Worm (Caenorhabditis elegans) whole organism, L4 larva: ENCODE measurements around the gene M04G7.5.

ENCODE experiments used
- D1046.2 ChIP-seq: fragments of 200-800 bp; sonication (Bioruptor generic); IDR thresholded peaks from 2 replicates; pipeline ENCODE4 v1.3.6; 2022; ENCODE audit warnings: missing genetic modification characterization, missing compliant biosample characterization
- F37D6.2 ChIP-seq: sonication (generic microtip); optimal IDR thresholded peaks from 2 replicates; lab custom pipeline; 2016; ENCODE audit warnings: mild to moderate bottlenecking, missing genetic modification characterization, missing compliant biosample characterization
- F49E8.2 ChIP-seq: sonication (generic microtip); optimal IDR thresholded peaks from 2 replicates; lab custom pipeline; 2016; ENCODE audit warnings: missing compliant biosample characterization, mild to moderate bottlenecking, missing genetic modification characterization, borderline replicate concordance
- R02D3.7 ChIP-seq: fragments of 150-350 bp; sonication (generic microtip); optimal IDR thresholded peaks from 3 replicates; lab custom pipeline; 2014; ENCODE audit warnings: missing biosample characterization, missing genetic modification characterization
- T20F7.1 ChIP-seq: fragments of 200-800 bp; sonication (Bioruptor generic); optimal IDR thresholded peaks from 2 replicates; lab custom pipeline; 2018; ENCODE audit warnings: mild to moderate bottlenecking, missing genetic modification characterization, missing compliant biosample characterization
- Y105C5A.15 ChIP-seq: fragments of 200-800 bp; sonication (Bioruptor generic); IDR thresholded peaks from 2 replicates; pipeline ENCODE4 v1.3.6; 2022; ENCODE audit warnings: missing genetic modification characterization, missing compliant biosample characterization
- Y75B8A.6 ChIP-seq: fragments of 200-800 bp; sonication (Bioruptor generic); IDR thresholded peaks from 2 replicates; pipeline ENCODE4 v1.3.6; 2022; ENCODE audit warnings: missing genetic modification reagents, missing genetic modification characterization, missing compliant biosample characterization
- ZK337.2 ChIP-seq: fragments of 200-800 bp; sonication (Bioruptor generic); IDR thresholded peaks from 2 replicates; pipeline ENCODE4 v1.3.6; 2022; ENCODE audit warnings: missing genetic modification reagents, missing genetic modification characterization, missing compliant biosample characterization
- aly-2 ChIP-seq: sonication (generic microtip); optimal IDR thresholded peaks from 2 replicates; lab custom pipeline; 2018; ENCODE audit warnings: missing biosample characterization, missing genetic modification characterization
- ama-1 ChIP-seq: fragments of 150-350 bp; optimal IDR thresholded peaks from 2 replicates; lab custom pipeline; 2014; ENCODE audit warnings: inconsistent platforms, mixed read lengths
- ceh-28 ChIP-seq: fragments of 150-350 bp; optimal IDR thresholded peaks from 2 replicates; lab custom pipeline; 2014; ENCODE audit warnings: missing biosample characterization, missing genetic modification reagents, missing genetic modification characterization
- ceh-44 ChIP-seq: fragments of 200-800 bp; sonication (Bioruptor generic); IDR thresholded peaks from 2 replicates; pipeline ENCODE4 v1.3.6; 2022; ENCODE audit warnings: missing genetic modification reagents, missing genetic modification characterization, missing compliant biosample characterization
- ceh-62 ChIP-seq: sonication (generic microtip); optimal IDR thresholded peaks from 2 replicates; lab custom pipeline; 2017; ENCODE audit warnings: missing biosample characterization, missing genetic modification characterization
- ctbp-1 ChIP-seq: fragments of 200-800 bp; sonication (Bioruptor generic); IDR thresholded peaks from 2 replicates; pipeline ENCODE4 v1.3.6; 2022; ENCODE audit warnings: missing genetic modification reagents, missing genetic modification characterization, missing compliant biosample characterization
- daf-16 ChIP-seq, 3 experiments: sonication (generic microtip); optimal IDR thresholded peaks; 2 replicates each; lab custom pipeline; 2016 to 2017; ENCODE audit warnings: missing genetic modification characterization in 3 of 3, missing genetic modification reagents in 3 of 3, mild to moderate bottlenecking in 2 of 3, missing compliant biosample characterization in 2 of 3, missing biosample characterization in 1 of 3, moderate library complexity in 1 of 3
- daf-8 ChIP-seq: fragments of 200-800 bp; sonication (Bioruptor generic); IDR thresholded peaks from 2 replicates; pipeline ENCODE4 v1.3.6; 2022; ENCODE audit warnings: missing genetic modification characterization, missing compliant biosample characterization
- dmd-6 ChIP-seq: fragments of 200-800 bp; sonication (Bioruptor generic); IDR thresholded peaks from 2 replicates; pipeline ENCODE4 v1.3.6; 2022; ENCODE audit warnings: missing genetic modification reagents, missing genetic modification characterization, missing compliant biosample characterization
- duxl-1 ChIP-seq: sonication (generic microtip); optimal IDR thresholded peaks from 2 replicates; lab custom pipeline; 2016; ENCODE audit warnings: mild to moderate bottlenecking, missing genetic modification characterization, moderate library complexity, missing compliant biosample characterization; ENCODE audit not compliant: poor library complexity
- dve-1 ChIP-seq: sonication (generic microtip); optimal IDR thresholded peaks from 2 replicates; lab custom pipeline; 2017; ENCODE audit warnings: antibody characterized with exemption, mild to moderate bottlenecking, missing genetic modification characterization, missing compliant biosample characterization; ENCODE audit not compliant: insufficient read depth
- fkh-10 ChIP-seq: fragments of 150-350 bp; optimal IDR thresholded peaks from 2 replicates; lab custom pipeline; 2014; ENCODE audit warnings: missing biosample characterization, missing genetic modification reagents, missing genetic modification characterization
- hif-1 ChIP-seq, 2 experiments: sonication (generic microtip); optimal IDR thresholded peaks; 2 replicates each; lab custom pipeline; 2016 to 2017; ENCODE audit warnings: missing compliant biosample characterization in 2 of 2, missing genetic modification characterization in 2 of 2, missing genetic modification reagents in 2 of 2, missing genotype in 2 of 2, mild to moderate bottlenecking in 1 of 2
- lim-7 ChIP-seq: fragments of 200-800 bp; sonication (Bioruptor generic); IDR thresholded peaks from 2 replicates; pipeline ENCODE4 v1.3.6; 2022; ENCODE audit warnings: missing genetic modification characterization, missing compliant biosample characterization
- lin-29 ChIP-seq: fragments of 200-800 bp; sonication (Bioruptor generic); IDR thresholded peaks from 2 replicates; pipeline ENCODE4 v1.3.6; 2022; ENCODE audit warnings: missing genetic modification reagents, missing genetic modification characterization, missing compliant biosample characterization
- lsy-2 ChIP-seq, 2 experiments: fragments of 150-350 bp in 1 of 2; sonication (generic microtip) in 1 of 2; optimal IDR thresholded peaks; 2 replicates each; lab custom pipeline; 2014 to 2017; ENCODE audit warnings: missing biosample characterization in 2 of 2, missing genetic modification characterization in 2 of 2
- mep-1 ChIP-seq: fragments of 150-350 bp; sonication (generic microtip); optimal IDR thresholded peaks from 3 replicates; lab custom pipeline; 2014; ENCODE audit warnings: missing biosample characterization, missing genetic modification characterization
- mes-2 ChIP-seq: sonication (generic microtip); optimal IDR thresholded peaks from 2 replicates; lab custom pipeline; 2016; ENCODE audit warnings: missing genotype, mild to moderate bottlenecking, missing genetic modification characterization, missing compliant biosample characterization; ENCODE audit not compliant: poor library complexity, severe bottlenecking
- nhr-41 ChIP-seq: fragments of 200-800 bp; sonication (Bioruptor generic); IDR thresholded peaks from 2 replicates; pipeline ENCODE4 v1.3.6; 2022; ENCODE audit warnings: missing genetic modification reagents, missing genetic modification characterization, missing compliant biosample characterization
- nhr-48 ChIP-seq: sonication (generic microtip); optimal IDR thresholded peaks from 2 replicates; lab custom pipeline; 2016; ENCODE audit warnings: mild to moderate bottlenecking, missing genetic modification characterization, missing compliant biosample characterization
- nhr-6 ChIP-seq: fragments of 150-350 bp; optimal IDR thresholded peaks from 2 replicates; lab custom pipeline; 2014; ENCODE audit warnings: missing biosample characterization, missing genetic modification characterization
- nhr-76 ChIP-seq: fragments of 150-350 bp; optimal IDR thresholded peaks from 2 replicates; lab custom pipeline; 2014; ENCODE audit warnings: missing biosample characterization, missing genetic modification characterization
- pha-4 ChIP-seq, 2 experiments: fragments of 150-350 bp in 1 of 2; fragments of 200-800 bp in 1 of 2; sonication (Bioruptor generic) in 1 of 2; IDR thresholded peaks in 1 of 2; optimal IDR thresholded peaks in 1 of 2; 2 replicates each; pipeline versions ENCODE4 v1.3.6 to Lab custom; 2014 to 2022; ENCODE audit warnings: missing genetic modification characterization in 2 of 2, missing genetic modification reagents in 2 of 2, missing biosample characterization in 1 of 2, missing compliant biosample characterization in 1 of 2
- php-3 ChIP-seq: fragments of 200-800 bp; sonication (Bioruptor generic); IDR thresholded peaks from 2 replicates; pipeline ENCODE4 v1.3.6; 2022; ENCODE audit warnings: missing genetic modification reagents, missing genetic modification characterization, missing compliant biosample characterization
- set-16 ChIP-seq: fragments of 200-800 bp; sonication (Bioruptor generic); IDR thresholded peaks from 2 replicates; pipeline ENCODE4 v1.3.6; 2022; ENCODE audit warnings: missing genetic modification reagents, missing genetic modification characterization, missing compliant biosample characterization
- skn-1 ChIP-seq: fragments of 150-350 bp; optimal IDR thresholded peaks from 2 replicates; lab custom pipeline; 2014; ENCODE audit warnings: missing biosample characterization, missing genetic modification characterization
- snpc-1.2 ChIP-seq: fragments of 200-800 bp; sonication (Bioruptor generic); IDR thresholded peaks from 2 replicates; pipeline ENCODE4 v1.3.6; 2022; ENCODE audit warnings: missing genetic modification reagents, missing genetic modification characterization, missing compliant biosample characterization
- snpc-4 ChIP-seq: fragments of 150-350 bp; optimal IDR thresholded peaks from 2 replicates; lab custom pipeline; 2014; ENCODE audit warnings: missing biosample characterization, missing genetic modification characterization
- tra-1 ChIP-seq: fragments of 200-800 bp; sonication (Bioruptor generic); IDR thresholded peaks from 2 replicates; pipeline ENCODE4 v1.3.6; 2022; ENCODE audit warnings: missing genetic modification reagents, missing genetic modification characterization, missing compliant biosample characterization
- unc-130 ChIP-seq: sonication (generic microtip); optimal IDR thresholded peaks from 2 replicates; lab custom pipeline; 2016; ENCODE audit warnings: missing genetic modification reagents, missing genetic modification characterization, missing compliant biosample characterization
- unc-39 ChIP-seq: sonication (generic microtip); optimal IDR thresholded peaks from 2 replicates; lab custom pipeline; 2017; ENCODE audit warnings: missing biosample characterization, missing genetic modification characterization
- unc-62 ChIP-seq, 3 experiments: fragments of 150-350 bp in 1 of 3; sonication (generic microtip); optimal IDR thresholded peaks in 2 of 3; peaks in 1 of 3; 1 replicate in 1 of 3; 2 replicates in 2 of 3; lab custom pipeline; 2014 to 2017; ENCODE audit warnings: missing biosample characterization in 3 of 3, missing genetic modification characterization in 3 of 3, missing genetic modification reagents in 3 of 3, missing genotype in 1 of 3
- zfp-2 ChIP-seq: sonication (generic microtip); optimal IDR thresholded peaks from 2 replicates; lab custom pipeline; 2016; ENCODE audit warnings: mild to moderate bottlenecking, missing genetic modification characterization, missing compliant biosample characterization
- ztf-7 ChIP-seq: fragments of 150-350 bp; optimal IDR thresholded peaks from 2 replicates; lab custom pipeline; 2014; ENCODE audit warnings: missing biosample characterization, missing genetic modification characterization

The M04G7.5 gene

DNA sequence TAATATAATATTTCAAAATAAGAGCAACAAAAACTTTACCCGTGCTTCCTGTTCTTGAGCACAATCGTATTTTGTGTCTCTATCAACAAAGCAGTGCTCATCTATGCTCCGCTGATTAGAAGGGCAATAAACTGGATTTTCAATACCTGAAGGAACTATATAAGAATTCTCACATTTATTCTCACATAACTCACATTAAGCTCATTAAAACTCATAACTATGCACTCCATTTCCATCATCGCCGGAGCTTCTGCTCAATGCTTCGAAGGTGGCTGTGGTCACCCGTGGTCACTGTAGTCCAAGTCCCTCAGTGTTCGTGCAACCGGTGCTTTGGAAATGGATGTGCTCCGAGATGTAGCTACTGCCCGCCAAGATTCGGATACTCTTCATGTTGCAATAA is at the start of gene M04G7.5, which contains the start of gene Y66H1A.8:
Gene M04G7.5, plus strand, starts transcription at position 258 of the 400 bp plus-strand sequence.
Gene Y66H1A.8, minus strand, starts transcription at position 101 of the 400 bp plus-strand sequence.
- TF ChIP-seq unc-39: no peak
- TF ChIP-seq tra-1: no peak
- no peak for TF ChIP-seq ZK337.2 (GFP tag; lab: Robert Waterston, UW)
- no peak for TF ChIP-seq R02D3.7 (tag; lab: Kevin White, UChicago)
- no peak for TF ChIP-seq F37D6.2 (tag; lab: Kevin White, UChicago)
- no peak for TF ChIP-seq Y75B8A.6 (GFP tag; lab: Robert Waterston, UW)
- TF ChIP-seq nhr-76 (tag; lab: Kevin White, UChicago): no peak
- TF ChIP-seq T20F7.1 (GFP tag; lab: Kevin White, UChicago): no peak
- no peak for TF ChIP-seq snpc-4
- TF ChIP-seq dve-1: no peak

DNA sequence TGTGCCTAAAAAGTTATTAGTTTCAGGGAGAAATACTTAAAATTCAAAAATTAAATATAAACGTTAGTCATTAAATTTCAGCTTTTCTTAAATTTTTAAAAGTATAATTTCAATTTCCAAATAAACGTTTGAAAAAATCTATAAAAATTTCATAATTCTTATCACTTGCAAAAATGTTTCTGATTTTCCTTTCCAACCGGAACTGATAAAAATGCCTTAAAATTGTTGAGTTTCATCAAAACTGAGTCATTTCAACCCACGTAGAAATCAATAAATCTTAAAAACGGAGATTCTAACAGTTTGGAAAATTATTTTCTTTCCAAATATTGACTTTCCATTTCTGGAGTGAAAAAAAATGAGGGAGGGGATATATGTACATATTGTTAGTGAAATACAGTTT is 46.0 kb upstream of the M04G7.5 start:
- TF ChIP-seq daf-16 (GFP tag; optimal IDR thresholded peaks at IDR 0.05; lab: Kevin White, UChicago): no peak
- TF ChIP-seq daf-16 (tag; optimal IDR thresholded peaks at IDR 0.05; lab: Kevin White, UChicago): peak; percentile 42
- TF ChIP-seq dmd-6 (GFP tag; lab: Robert Waterston, UW): peak; percentile 18; the same call in 1 of the 2 replicates
- peak; percentile 31 for TF ChIP-seq dve-1
- no peak for TF ChIP-seq nhr-41

DNA sequence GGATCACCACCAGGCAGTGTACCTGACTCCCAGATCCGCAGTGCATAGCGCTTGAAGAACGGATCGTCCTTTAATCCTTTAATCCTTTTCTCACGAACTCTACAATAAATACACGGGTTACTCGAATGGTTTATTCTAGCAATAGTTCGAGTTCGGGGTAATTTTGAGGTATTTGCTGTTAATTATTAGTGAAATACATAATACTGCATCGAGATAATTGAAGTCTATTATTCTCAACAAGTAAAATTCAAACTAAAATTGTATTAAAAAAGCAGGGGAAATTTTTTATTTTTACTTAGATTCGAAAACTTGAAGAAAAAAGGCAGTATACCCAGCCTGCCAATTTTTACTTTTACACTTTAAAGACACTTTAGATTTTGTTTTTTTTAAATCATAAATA is 44.9 kb upstream of the M04G7.5 start, which contains the start of gene kgb-1:
Gene kgb-1, minus strand, starts transcription at position 101 of the 400 bp plus-strand sequence.
- TF ChIP-seq unc-62 (GFP tag; optimal IDR thresholded peaks at IDR 0.05 in 1 of 2; lab: Kevin White, UChicago) (peak in 1 of 2 experiments; percentile 36), unc-62 (tag; optimal IDR thresholded peaks at IDR 0.05; lab: Kevin White, UChicago) (no peak), tra-1 (no peak)

DNA sequence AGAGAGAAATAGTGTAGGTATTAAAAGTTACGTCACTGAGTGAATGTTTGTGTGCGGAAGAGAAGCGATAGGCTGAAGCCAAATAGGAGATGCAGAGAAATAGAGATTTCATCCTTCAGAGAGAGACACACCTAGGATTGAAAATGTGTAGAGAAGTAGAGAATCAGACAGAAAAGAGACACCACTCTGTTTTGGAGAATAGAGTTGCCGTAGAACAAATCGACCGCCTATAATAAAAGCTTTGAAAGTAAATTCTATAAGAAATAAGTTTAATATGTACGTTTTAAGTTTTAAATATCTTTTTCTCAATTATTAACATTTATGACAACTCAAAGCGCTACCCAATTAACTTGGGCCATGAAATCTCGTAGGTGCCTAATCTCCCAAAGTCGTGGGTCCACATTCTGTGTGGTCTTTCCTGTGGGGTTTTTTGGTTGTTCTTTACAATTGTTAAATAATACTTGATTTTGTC is 44.4 kb upstream of the M04G7.5 start, which contains the start of gene T07A9.12:
Gene T07A9.12, plus strand, starts transcription at position 448 of the 472 bp plus-strand sequence.
- no peak for TF ChIP-seq D1046.2 (GFP tag; lab: Robert Waterston, UW)
- no peak for TF ChIP-seq ceh-44 (GFP tag; lab: Robert Waterston, UW)
- peak in 1 of 2 experiments; percentile 78 for TF ChIP-seq hif-1 (tag; optimal IDR thresholded peaks at IDR 0.05; lab: Kevin White, UChicago)
- no peak for TF ChIP-seq ceh-28 (tag; lab: Kevin White, UChicago)
- TF ChIP-seq pha-4 (GFP tag; IDR thresholded peaks at IDR 0.05; lab: Robert Waterston, UW): peak; percentile 39; the same call in 1 of the 2 replicates
- peak; percentile 18 for TF ChIP-seq pha-4 (tag; optimal IDR thresholded peaks at IDR 0.05; lab: Kevin White, UChicago)
- TF ChIP-seq zfp-2 (tag; lab: Kevin White, UChicago): no peak
- TF ChIP-seq set-16 (GFP tag; lab: Robert Waterston, UW): no peak
- TF ChIP-seq ama-1 (lab: Kevin White, UChicago): no peak
- peak; percentile 83 for TF ChIP-seq mep-1 (tag; lab: Kevin White, UChicago)
- no peak for TF ChIP-seq F49E8.2
- no peak for TF ChIP-seq aly-2 (tag; lab: Kevin White, UChicago)
- no peak for TF ChIP-seq Y105C5A.15 (GFP tag; lab: Robert Waterston, UW)
- peak; percentile 12 for TF ChIP-seq F37D6.2 (tag; lab: Kevin White, UChicago)
- TF ChIP-seq lin-29 (GFP tag; lab: Robert Waterston, UW): no peak
- peak; percentile 59 for TF ChIP-seq dmd-6 (GFP tag; lab: Robert Waterston, UW)
- peak; percentile 47 for TF ChIP-seq T20F7.1 (GFP tag; lab: Kevin White, UChicago)
- TF ChIP-seq snpc-1.2: no peak
- TF ChIP-seq ztf-7 (tag; lab: Kevin White, UChicago): peak; percentile 63
- TF ChIP-seq nhr-48: peak; percentile 43
- TF ChIP-seq unc-62 (GFP tag; optimal IDR thresholded peaks at IDR 0.05 in 1 of 2; lab: Kevin White, UChicago): peak in 1 of 2 experiments; percentile 9
- TF ChIP-seq unc-62 (tag; optimal IDR thresholded peaks at IDR 0.05; lab: Kevin White, UChicago): no peak
- no peak for TF ChIP-seq ceh-62 (tag; lab: Kevin White, UChicago)
- TF ChIP-seq daf-8 (GFP tag; lab: Robert Waterston, UW): no peak
- TF ChIP-seq mes-2: peak; percentile 87
- TF ChIP-seq lim-7 (GFP tag; lab: Robert Waterston, UW): no peak
- TF ChIP-seq daf-16 (GFP tag; optimal IDR thresholded peaks at IDR 0.05; lab: Kevin White, UChicago): no peak
- TF ChIP-seq daf-16 (tag; optimal IDR thresholded peaks at IDR 0.05; lab: Kevin White, UChicago): peak; percentile 42
- peak; percentile 37 to 79 for TF ChIP-seq lsy-2 (tag; optimal IDR thresholded peaks at IDR 0.05; lab: Kevin White, UChicago)
- TF ChIP-seq ctbp-1: no peak
- peak; percentile 66 for TF ChIP-seq nhr-6 (tag; lab: Kevin White, UChicago)
- TF ChIP-seq duxl-1 (tag; lab: Kevin White, UChicago): peak; percentile 55
- peak; percentile 58 for TF ChIP-seq fkh-10 (GFP tag; lab: Kevin White, UChicago)
- TF ChIP-seq skn-1 (tag; lab: Kevin White, UChicago): no peak
- no peak for TF ChIP-seq php-3 (GFP tag; lab: Robert Waterston, UW)
- peak; percentile 3 for TF ChIP-seq unc-130 (GFP tag; lab: Kevin White, UChicago)
